Fruit fly (Drosophila melanogaster) whole organism, embryonic: ENCODE results near the gene Epp.
A peak's percentile ranks its signal among the peaks of the same experiment; 100 is the strongest.

ENCODE experiments used
- Atf-2 ChIP-seq: fragments of 200-800 bp; sonication (Bioruptor generic); optimal IDR thresholded peaks from 2 replicates; lab custom pipeline; 2016; ENCODE audit warnings: missing biosample characterization, missing genetic modification characterization
- CG10959 ChIP-seq: fragments of 200-800 bp; sonication (Bioruptor generic); IDR thresholded peaks from 2 replicates; pipeline ENCODE4 v1.3.6; 2022; ENCODE audit warnings: missing biosample characterization, missing genetic modification characterization
- CG13296 ChIP-seq: fragments of 200-800 bp; sonication (Bioruptor generic); optimal IDR thresholded peaks from 3 replicates; lab custom pipeline; 2018; ENCODE audit warnings: missing biosample characterization, mild to moderate bottlenecking, missing genetic modification characterization
- CG31388 ChIP-seq: fragments of 200-800 bp; sonication (Bioruptor generic); optimal IDR thresholded peaks from 2 replicates; lab custom pipeline; 2016; ENCODE audit warnings: missing biosample characterization, missing genetic modification characterization
- CG4854 ChIP-seq: fragments of 200-800 bp; sonication (Bioruptor generic); optimal IDR thresholded peaks from 2 replicates; lab custom pipeline; 2016; ENCODE audit warnings: missing biosample characterization, missing genetic modification characterization, inconsistent platforms
- CG6254 ChIP-seq: fragments of 200-800 bp; sonication (Bioruptor generic); optimal IDR thresholded peaks from 3 replicates; lab custom pipeline; 2017; ENCODE audit warnings: mild to moderate bottlenecking, missing biosample characterization, missing genetic modification reagents, missing genetic modification characterization
- CG9817 ChIP-seq: fragments of 200-800 bp; sonication (Bioruptor generic); optimal IDR thresholded peaks from 2 replicates; lab custom pipeline; 2018; ENCODE audit warnings: missing biosample characterization, mild to moderate bottlenecking, missing genetic modification characterization, moderate library complexity
- HHEX ChIP-seq: fragments of 200-800 bp; sonication (Bioruptor generic); optimal IDR thresholded peaks from 3 replicates; lab custom pipeline; 2017; ENCODE audit warnings: missing biosample characterization, mild to moderate bottlenecking, missing genetic modification characterization, missing genetic modification reagents
- HLH54F ChIP-seq: fragments of 200-800 bp; sonication (Bioruptor generic); optimal IDR thresholded peaks from 3 replicates; lab custom pipeline; 2016; ENCODE audit warnings: missing biosample characterization, missing genetic modification characterization
- Scr ChIP-seq: fragments of 200-800 bp; sonication (Bioruptor generic); IDR thresholded peaks from 2 replicates; pipeline ENCODE4 v1.3.6; 2022; ENCODE audit warnings: missing biosample characterization, missing genetic modification characterization; ENCODE audit not compliant: partially characterized antibody
- YL-1 ChIP-seq: fragments of 200-800 bp; sonication (Bioruptor generic); optimal IDR thresholded peaks from 3 replicates; lab custom pipeline; 2017; ENCODE audit warnings: missing biosample characterization, mild to moderate bottlenecking, missing genetic modification characterization
- ase ChIP-seq: fragments of 200-800 bp; sonication (Bioruptor generic); IDR thresholded peaks from 3 replicates; pipeline ENCODE4 v1.3.6; 2022; ENCODE audit warnings: missing biosample characterization, missing genetic modification characterization
- cg ChIP-seq: fragments of 200-800 bp; sonication (Bioruptor generic); optimal IDR thresholded peaks from 3 replicates; lab custom pipeline; 2019; ENCODE audit warnings: missing biosample characterization, mild to moderate bottlenecking, missing genetic modification characterization, moderate library complexity
- disco-r ChIP-seq: fragments of 200-800 bp; sonication (Bioruptor generic); optimal IDR thresholded peaks from 2 replicates; lab custom pipeline; 2016; ENCODE audit warnings: missing biosample characterization, missing genetic modification characterization
- gfzf ChIP-seq: fragments of 200-800 bp; sonication (Bioruptor generic); optimal IDR thresholded peaks from 2 replicates; lab custom pipeline; 2016; ENCODE audit warnings: missing biosample characterization, mild to moderate bottlenecking, missing genetic modification characterization, moderate library complexity
- klu ChIP-seq: fragments of 200-800 bp; sonication (Bioruptor generic); IDR thresholded peaks from 2 replicates; pipeline ENCODE4 v1.3.6; 2022; ENCODE audit warnings: missing biosample characterization, missing genetic modification characterization
- lmd ChIP-seq: fragments of 200-800 bp; sonication (Bioruptor generic); IDR thresholded peaks from 2 replicates; pipeline ENCODE4 v1.3.6; 2022; ENCODE audit warnings: missing biosample characterization, missing genetic modification characterization
- nerfin-1 ChIP-seq: fragments of 200-800 bp; sonication (Bioruptor generic); optimal IDR thresholded peaks from 3 replicates; lab custom pipeline; 2019; ENCODE audit warnings: missing biosample characterization, mild to moderate bottlenecking, missing genetic modification characterization, moderate library complexity
- salm ChIP-seq: fragments of 200-800 bp; sonication (Bioruptor generic); optimal IDR thresholded peaks from 2 replicates; lab custom pipeline; 2018; ENCODE audit warnings: missing biosample characterization, mild to moderate bottlenecking, missing genetic modification characterization
- slbo ChIP-seq: fragments of 200-800 bp; sonication (Bioruptor generic); IDR thresholded peaks from 2 replicates; pipeline ENCODE4 v1.3.6; 2022; ENCODE audit warnings: missing biosample characterization, missing genetic modification characterization
- tll ChIP-seq, 2 experiments: fragments of 200-800 bp in 1 of 2; fragments of >200 bp in 1 of 2; sonication (Bioruptor generic) in 1 of 2; optimal IDR thresholded peaks; 2 replicates each; lab custom pipeline; 2017 to 2019; ENCODE audit warnings: missing biosample characterization in 2 of 2, missing genetic modification characterization in 2 of 2, mild to moderate bottlenecking in 1 of 2, moderate library complexity in 1 of 2
- unpg ChIP-seq: fragments of 200-800 bp; sonication (Bioruptor generic); optimal IDR thresholded peaks from 3 replicates; lab custom pipeline; 2018; ENCODE audit warnings: missing biosample characterization, mild to moderate bottlenecking, missing genetic modification characterization, moderate library complexity
- zfh1 ChIP-seq: fragments of 200-800 bp; sonication (Bioruptor generic); IDR thresholded peaks from 3 replicates; pipeline ENCODE4 v1.3.6; 2022; ENCODE audit warnings: missing biosample characterization, missing genetic modification characterization

Epp gene

dm6 chr3R:23939921-23940839, 52.5 kb downstream of the Epp start (continued):
- TF ChIP-seq salm (tag; lab: Kevin White, UChicago) (peak; percentile 85), CG31388 (peak; percentile 14), zfh1 (GFP tag; lab: Robert Waterston, UW) (peak; percentile 87), cg (GFP tag; lab: Kevin White, UChicago) (peak; percentile 36), unpg (peak; percentile 78), HLH54F (GFP tag; lab: Kevin White, UChicago) (peak; percentile 20), disco-r (GFP tag; lab: Kevin White, UChicago) (no peak), HHEX (peak; percentile 88), CG6254 (GFP tag; lab: Kevin White, UChicago) (peak; percentile 82), Scr (no peak), slbo (GFP tag; lab: Robert Waterston, UW) (peak; percentile 56), CG9817 (peak; percentile 51), CG13296 (GFP tag; lab: Kevin White, UChicago) (peak; percentile 91), klu (GFP tag; lab: Robert Waterston, UW) (no peak), tll (GFP tag; optimal IDR thresholded peaks at IDR 0.05; lab: Kevin White, UChicago) (peak in 1 of 2 experiments; percentile 22), CG4854 (peak; percentile 71), nerfin-1 (peak; percentile 82), gfzf (GFP tag; lab: Kevin White, UChicago) (no peak), ase (GFP tag; lab: Robert Waterston, UW) (peak; percentile 60; the same call in 2 of the 3 replicates), lmd (GFP tag; lab: Robert Waterston, UW) (no peak), Atf-2 (GFP tag; lab: Kevin White, UChicago) (peak; percentile 44), YL-1 (GFP tag; lab: Kevin White, UChicago) (peak; percentile 82), CG10959 (GFP tag; lab: Robert Waterston, UW) (peak; percentile 46)
